Worm (Caenorhabditis elegans): ENCODE data around the gene rpl-37.

rpl-37 gene

ce11 chrIII:3505051-3505548, 23.3 kb upstream of the rpl-37 start, which contains the start of gene lias-1 (continued):
- TF ChIP-seq fkh-4 (tag; optimal IDR thresholded peaks at IDR 0.05; ENCODE audit: borderline replicate concordance) (no peak), ceh-82 (tag; optimal IDR thresholded peaks at IDR 0.05) (peak; percentile 79 to 95 (median 86)), pqm-1 (tag; optimal IDR thresholded peaks at IDR 0.05) (no peak), hlh-17 (GFP tag; optimal IDR thresholded peaks at IDR 0.05; ENCODE audit: borderline replicate concordance) (no peak), aly-2 (tag; optimal IDR thresholded peaks at IDR 0.05) (peak; percentile 66), dpl-1 (GFP tag; optimal IDR thresholded peaks at IDR 0.05) (peak; percentile 76 to 87 (median 84)), alr-1 (tag; optimal IDR thresholded peaks at IDR 0.05; ENCODE audit: borderline replicate concordance) (no peak), sup-37 (GFP tag; optimal IDR thresholded peaks at IDR 0.05) (no peak), nhr-12 (tag; optimal IDR thresholded peaks at IDR 0.05) (no peak), unc-86 (tag; optimal IDR thresholded peaks at IDR 0.05) (peak; percentile 43), swsn-7 (tag; optimal IDR thresholded peaks at IDR 0.05) (peak; percentile 73), mef-2 (tag; optimal IDR thresholded peaks at IDR 0.05) (no peak), ets-5 (GFP tag; IDR thresholded peaks at IDR 0.05) (no peak), nhr-19 (GFP tag; conservative IDR thresholded peaks at IDR 0.05) (peak; percentile 77), efl-1 (optimal IDR thresholded peaks at IDR 0.05) (peak; percentile 86 to 90), efl-1 (GFP tag; optimal IDR thresholded peaks at IDR 0.05 in 1 of 2) (peak; percentile 82 to 98), lin-13 (GFP tag; optimal IDR thresholded peaks at IDR 0.05) (peak; percentile 81), ceh-8 (GFP tag; optimal IDR thresholded peaks at IDR 0.05) (peak; percentile 19), hpl-2 (GFP tag; optimal IDR thresholded peaks at IDR 0.05) (peak; percentile 69), sptf-1 (tag; optimal IDR thresholded peaks at IDR 0.05) (no peak), pax-3 (tag; optimal IDR thresholded peaks at IDR 0.05) (no peak), C34B4.2 (tag; optimal IDR thresholded peaks at IDR 0.05) (no peak), nhr-71 (tag; optimal IDR thresholded peaks at IDR 0.05) (peak; percentile 83), nhr-84 (tag; optimal IDR thresholded peaks at IDR 0.05) (no peak), jun-1 (tag; optimal IDR thresholded peaks at IDR 0.05) (peak; percentile 81), skn-1 (tag; optimal IDR thresholded peaks at IDR 0.05) (peak; percentile 69), ceh-63 (GFP tag; optimal IDR thresholded peaks at IDR 0.05) (no peak), dsc-1 (tag; optimal IDR thresholded peaks at IDR 0.05) (peak; percentile 50), C16A3.4 (tag; optimal IDR thresholded peaks at IDR 0.05) (peak; percentile 91), lin-35 (GFP tag; optimal IDR thresholded peaks at IDR 0.05) (peak; percentile 88 to 92), lin-39 (tag; optimal IDR thresholded peaks at IDR 0.05) (no peak), ces-1 (GFP tag; optimal IDR thresholded peaks at IDR 0.05) (no peak), ztf-11 (tag; optimal IDR thresholded peaks at IDR 0.05) (no peak), nhr-11 (tag; optimal IDR thresholded peaks at IDR 0.05) (no peak), elt-2 (tag; optimal IDR thresholded peaks at IDR 0.05) (no peak), unc-30 (tag; optimal IDR thresholded peaks at IDR 0.05) (no peak)

ce11 chrIII:3509908-3510307, 18.5 kb upstream of the rpl-37 start, which contains the start of the genes M01F1.4 and mrpl-35:
M01F1.4 (minus strand) TSS chrIII:3510033.
mrpl-35 (plus strand) TSS chrIII:3510237.
- TF ChIP-seq efl-1 (optimal IDR thresholded peaks at IDR 0.05), result peak; percentile 54 to 57
- peak; percentile 76 to 94 for TF ChIP-seq efl-1 (GFP tag; optimal IDR thresholded peaks at IDR 0.05 in 1 of 2)
- TF ChIP-seq ama-1 (optimal IDR thresholded peaks at IDR 0.05), result no peak
- peak; percentile 95 to 98 for TF ChIP-seq lsy-2 (tag; optimal IDR thresholded peaks at IDR 0.05)
- peak; percentile 65 for TF ChIP-seq nhr-71 (tag; optimal IDR thresholded peaks at IDR 0.05)
- peak; percentile 57 for TF ChIP-seq nhr-20 (tag; optimal IDR thresholded peaks at IDR 0.05)
- no peak for TF ChIP-seq alr-1 (tag; optimal IDR thresholded peaks at IDR 0.05; ENCODE audit: borderline replicate concordance)
- TF ChIP-seq nhr-90 (tag; optimal IDR thresholded peaks at IDR 0.05; ENCODE audit: poor library complexity), result peak; percentile 4
- peak; percentile 4 for TF ChIP-seq fkh-8 (tag; optimal IDR thresholded peaks at IDR 0.05)
- peak; percentile 93 for TF ChIP-seq mep-1 (tag; optimal IDR thresholded peaks at IDR 0.05)
- peak in 1 of 3 experiments; percentile 59 for TF ChIP-seq ceh-82 (tag; optimal IDR thresholded peaks at IDR 0.05)
- TF ChIP-seq mef-2 (tag; optimal IDR thresholded peaks at IDR 0.05), result no peak
- TF ChIP-seq lin-35 (GFP tag; optimal IDR thresholded peaks at IDR 0.05), result peak; percentile 61 to 70
- TF ChIP-seq fkh-10 (GFP tag; optimal IDR thresholded peaks at IDR 0.05), result no peak
- no peak for TF ChIP-seq egl-13 (tag; optimal IDR thresholded peaks at IDR 0.05)
- no peak for TF ChIP-seq tlp-1 (tag; optimal IDR thresholded peaks at IDR 0.05)
- peak; percentile 52 for TF ChIP-seq snpc-4 (tag; optimal IDR thresholded peaks at IDR 0.05)
- TF ChIP-seq elt-3 (tag; optimal IDR thresholded peaks at IDR 0.05), result peak in 1 of 6 experiments; percentile 63
- TF ChIP-seq C04F5.9 (tag; optimal IDR thresholded peaks at IDR 0.05), result peak; percentile 8
- peak; percentile 26 for TF ChIP-seq unc-130 (tag; optimal IDR thresholded peaks at IDR 0.05)
- TF ChIP-seq dsc-1 (tag; optimal IDR thresholded peaks at IDR 0.05), result no peak
- TF ChIP-seq lin-13 (GFP tag; optimal IDR thresholded peaks at IDR 0.05), result no peak
- TF ChIP-seq swsn-7 (tag; optimal IDR thresholded peaks at IDR 0.05), result peak; percentile 28
- peak; percentile 41 for TF ChIP-seq xbp-1 (tag; optimal IDR thresholded peaks at IDR 0.05)
- TF ChIP-seq sup-37 (GFP tag; optimal IDR thresholded peaks at IDR 0.05), result no peak
- TF ChIP-seq skn-1 (tag; optimal IDR thresholded peaks at IDR 0.05), result peak; percentile 72
- TF ChIP-seq aly-2 (tag; optimal IDR thresholded peaks at IDR 0.05), result no peak
- no peak for TF ChIP-seq ceh-8 (GFP tag; optimal IDR thresholded peaks at IDR 0.05)
- no peak for TF ChIP-seq hpl-2 (GFP tag; optimal IDR thresholded peaks at IDR 0.05)
